Fruit fly (Drosophila melanogaster): Measurements from ENCODE around the gene Spindly.

Spindly gene

dm6 chr2L:3524729-3525181 is 5.4 kb downstream of the Spindly start, which contains the start of gene CG8852 (continued):
- TF ChIP-seq zfh2 (GFP tag; optimal IDR thresholded peaks at IDR 0.05) (no peak), Meics (GFP tag; optimal IDR thresholded peaks at IDR 0.05) (peak; percentile 31), sob (GFP tag; IDR thresholded peaks at IDR 0.05) (peak; percentile 26; the same call in 1 of the 2 replicates), CG13775 (GFP tag; optimal IDR thresholded peaks at IDR 0.05) (peak; percentile 10), Dek (tag; optimal IDR thresholded peaks at IDR 0.05) (peak; percentile 0), CG6765 (GFP tag; optimal IDR thresholded peaks at IDR 0.05) (peak; percentile 16), Aef1 (GFP tag; IDR thresholded peaks at IDR 0.05) (peak; percentile 20; the same call in 1 of the 3 replicates), row (GFP tag; IDR thresholded peaks at IDR 0.05) (peak; percentile 76), CG7839 (tag; optimal IDR thresholded peaks at IDR 0.05) (no peak), Bteb2 (GFP tag; optimal IDR thresholded peaks at IDR 0.05) (no peak), CG12942 (GFP tag; optimal IDR thresholded peaks at IDR 0.05) (peak; percentile 6), lmd (GFP tag; IDR thresholded peaks at IDR 0.05) (peak; percentile 39; the same call in 1 of the 2 replicates), B-H1 (GFP tag; IDR thresholded peaks at IDR 0.05) (no peak), stc (GFP tag; IDR thresholded peaks at IDR 0.05) (peak; percentile 56; the same call in 1 of the 2 replicates), kah (GFP tag; optimal IDR thresholded peaks at IDR 0.05) (no peak), bcd (GFP tag; optimal IDR thresholded peaks at IDR 0.05) (peak; percentile 31), CG11085 (GFP tag; IDR thresholded peaks at IDR 0.05) (no peak), CG34422 (GFP tag; IDR thresholded peaks at IDR 0.05) (0 out of 3 replicates have a peak, but pooled peaks have one; percentile 28), CG9797 (GFP tag; optimal IDR thresholded peaks at IDR 0.05) (no peak), CG10366 (GFP tag; IDR thresholded peaks at IDR 0.05) (peak; percentile 28; the same call in 1 of the 2 replicates), CG8924 (tag; optimal IDR thresholded peaks at IDR 0.05) (peak; percentile 32), twi (tag; optimal IDR thresholded peaks at IDR 0.05) (no peak), CG16779 (GFP tag; IDR thresholded peaks at IDR 0.05) (no peak), en (GFP tag; optimal IDR thresholded peaks at IDR 0.05) (no peak), CG16815 (GFP tag; optimal IDR thresholded peaks at IDR 0.05) (no peak), CG15011 (GFP tag; optimal IDR thresholded peaks at IDR 0.05) (no peak), repo (GFP tag; optimal IDR thresholded peaks at IDR 0.05) (no peak), CG18619 (GFP tag; optimal IDR thresholded peaks at IDR 0.05) (no peak), Ptx1 (GFP tag; IDR thresholded peaks at IDR 0.05) (peak; percentile 55), CG4404 (GFP tag; IDR thresholded peaks at IDR 0.05) (no peak), Bdp1 (GFP tag; optimal IDR thresholded peaks at IDR 0.05) (no peak), dati (GFP tag; IDR thresholded peaks at IDR 0.05) (no peak), HLH4C (GFP tag; IDR thresholded peaks at IDR 0.05; ENCODE audit: partially characterized antibody) (no peak), hbn (GFP tag; IDR thresholded peaks at IDR 0.05; ENCODE audit: partially characterized antibody) (no peak), crol (GFP tag; IDR thresholded peaks at IDR 0.05) (no peak), fd96Cb (tag; optimal IDR thresholded peaks at IDR 0.05) (peak; percentile 18), CG12391 (tag; optimal IDR thresholded peaks at IDR 0.05) (peak; percentile 32), Med (GFP tag) (peak; percentile 72), CG4730 (GFP tag; IDR thresholded peaks at IDR 0.05) (0 out of 2 replicates have a peak, but pooled peaks have one; percentile 28), CG7987 (GFP tag; optimal IDR thresholded peaks at IDR 0.05) (no peak), ind (GFP tag; optimal IDR thresholded peaks at IDR 0.05) (peak; percentile 30), CG16813 (GFP tag; IDR thresholded peaks at IDR 0.05; ENCODE audit: partially characterized antibody) (no peak), MBD-R2 (GFP tag; IDR thresholded peaks at IDR 0.05) (no peak), nom (GFP tag; optimal IDR thresholded peaks at IDR 0.05) (no peak), bigmax (GFP tag; optimal IDR thresholded peaks at IDR 0.05) (no peak), CG4328 (GFP tag; optimal IDR thresholded peaks at IDR 0.05) (peak; percentile 12), fd3F (GFP tag; optimal IDR thresholded peaks at IDR 0.05) (no peak), CG11696 (GFP tag; IDR thresholded peaks at IDR 0.05) (no peak), nmo (GFP tag; optimal IDR thresholded peaks at IDR 0.05) (peak; percentile 31), CG9727 (GFP tag; optimal IDR thresholded peaks at IDR 0.05) (no peak), CG18011 (GFP tag; optimal IDR thresholded peaks at IDR 0.05) (no peak)

All from whole organism, embryonic.